Worm (Caenorhabditis elegans) whole organism, L2 larva: ENCODE measurements around the gene Y62E10A.23.

ENCODE experiments used
- C34F6.9 ChIP-seq: fragments of 150-350 bp; optimal IDR thresholded peaks from 2 replicates; lab custom pipeline; 2014; ENCODE audit warnings: missing biosample characterization, missing genetic modification characterization
- F13H6.1 ChIP-seq: sonication (generic microtip); optimal IDR thresholded peaks from 2 replicates; lab custom pipeline; 2016; ENCODE audit warnings: missing genetic modification characterization, missing compliant biosample characterization
- R02D3.7 ChIP-seq: fragments of 150-350 bp; optimal IDR thresholded peaks from 2 replicates; lab custom pipeline; 2014; ENCODE audit warnings: missing biosample characterization, missing genetic modification characterization
- Y55F3AM.14 ChIP-seq: fragments of 200-800 bp; sonication (Bioruptor generic); optimal IDR thresholded peaks from 2 replicates; lab custom pipeline; 2018; ENCODE audit warnings: mild to moderate bottlenecking, missing genetic modification characterization, missing compliant biosample characterization
- ZK546.5 ChIP-seq: sonication (generic microtip); optimal IDR thresholded peaks from 2 replicates; lab custom pipeline; 2017; ENCODE audit warnings: missing biosample characterization, missing genetic modification characterization
- alr-1 ChIP-seq: fragments of 150-350 bp; optimal IDR thresholded peaks from 2 replicates; lab custom pipeline; 2014; ENCODE audit warnings: missing biosample characterization, missing genetic modification characterization
- aly-2 ChIP-seq: fragments of 150-350 bp; optimal IDR thresholded peaks from 2 replicates; lab custom pipeline; 2014; ENCODE audit warnings: missing biosample characterization, missing genetic modification characterization
- ama-1 ChIP-seq: fragments of 150-350 bp; optimal IDR thresholded peaks from 2 replicates; lab custom pipeline; 2018; ENCODE audit warnings: inconsistent platforms
- blmp-1 ChIP-seq: sonication (generic microtip); optimal IDR thresholded peaks from 2 replicates; lab custom pipeline; 2017; ENCODE audit warnings: missing genetic modification characterization, mild to moderate bottlenecking, missing compliant biosample characterization, antibody characterized with exemption, moderate library complexity; ENCODE audit not compliant: insufficient read depth
- ceh-16 ChIP-seq: fragments of 150-350 bp; optimal IDR thresholded peaks from 2 replicates; lab custom pipeline; 2014; ENCODE audit warnings: missing biosample characterization, missing genetic modification characterization
- ceh-82 ChIP-seq: fragments of 150-350 bp; optimal IDR thresholded peaks from 2 replicates; lab custom pipeline; 2014; ENCODE audit warnings: missing biosample characterization, missing genetic modification characterization
- crh-2 ChIP-seq: sonication (generic microtip); optimal IDR thresholded peaks from 2 replicates; lab custom pipeline; 2017; ENCODE audit warnings: missing biosample characterization, missing genetic modification characterization
- dmd-4 ChIP-seq: sonication (generic microtip); optimal IDR thresholded peaks from 2 replicates; lab custom pipeline; 2017; ENCODE audit warnings: missing biosample characterization, missing genetic modification characterization
- egl-27 ChIP-seq: sonication (generic microtip); optimal IDR thresholded peaks from 3 replicates; lab custom pipeline; 2017; ENCODE audit warnings: missing biosample characterization, missing genetic modification reagents, missing genetic modification characterization
- fos-1 ChIP-seq: fragments of 150-350 bp; optimal IDR thresholded peaks from 2 replicates; lab custom pipeline; 2014; ENCODE audit warnings: missing biosample characterization, missing genetic modification characterization
- gmeb-1 ChIP-seq: fragments of 150-350 bp; optimal IDR thresholded peaks from 2 replicates; lab custom pipeline; 2014; ENCODE audit warnings: missing biosample characterization, missing genetic modification characterization
- lin-11 ChIP-seq: fragments of 150-350 bp; sonication (generic microtip); optimal IDR thresholded peaks from 2 replicates; lab custom pipeline; 2014; ENCODE audit warnings: missing biosample characterization, missing genetic modification characterization, inconsistent platforms, mixed read lengths
- lin-13 ChIP-seq: fragments of 150-350 bp; optimal IDR thresholded peaks from 2 replicates; lab custom pipeline; 2014; ENCODE audit warnings: missing biosample characterization, missing genetic modification reagents, missing genetic modification characterization
- lin-39 ChIP-seq: fragments of 150-350 bp; optimal IDR thresholded peaks from 2 replicates; lab custom pipeline; 2014; ENCODE audit warnings: missing biosample characterization, missing genetic modification reagents, missing genetic modification characterization
- lsy-2 ChIP-seq, 2 experiments: fragments of 150-350 bp in 1 of 2; sonication (generic microtip) in 1 of 2; optimal IDR thresholded peaks; 2 replicates each; lab custom pipeline; 2014 to 2017; ENCODE audit warnings: missing biosample characterization in 2 of 2, missing genetic modification characterization in 2 of 2
- mab-5 ChIP-seq: fragments of 150-350 bp; optimal IDR thresholded peaks from 2 replicates; lab custom pipeline; 2014; ENCODE audit warnings: missing biosample characterization, missing genetic modification characterization
- nhr-10 ChIP-seq: sonication (generic microtip); optimal IDR thresholded peaks from 2 replicates; lab custom pipeline; 2017; ENCODE audit warnings: missing biosample characterization, missing genetic modification characterization
- nhr-12 ChIP-seq: fragments of 150-350 bp; optimal IDR thresholded peaks from 2 replicates; lab custom pipeline; 2014; ENCODE audit warnings: missing biosample characterization, missing genetic modification characterization
- nhr-129 ChIP-seq: fragments of 150-350 bp; optimal IDR thresholded peaks from 2 replicates; lab custom pipeline; 2014; ENCODE audit warnings: missing biosample characterization, missing genetic modification characterization
- nhr-21 ChIP-seq: fragments of 150-350 bp; optimal IDR thresholded peaks from 2 replicates; lab custom pipeline; 2014; ENCODE audit warnings: missing biosample characterization, missing genetic modification characterization
- nhr-23 ChIP-seq: fragments of 150-350 bp; optimal IDR thresholded peaks from 2 replicates; lab custom pipeline; 2014; ENCODE audit warnings: missing biosample characterization, missing genetic modification reagents, missing genetic modification characterization
- nhr-237 ChIP-seq: fragments of 150-350 bp; optimal IDR thresholded peaks from 2 replicates; lab custom pipeline; 2014; ENCODE audit warnings: missing biosample characterization, missing genetic modification characterization
- nhr-77 ChIP-seq: fragments of 150-350 bp; optimal IDR thresholded peaks from 2 replicates; lab custom pipeline; 2014; ENCODE audit warnings: missing biosample characterization, missing genetic modification characterization
- peb-1 ChIP-seq: fragments of 150-350 bp; optimal IDR thresholded peaks from 2 replicates; lab custom pipeline; 2014; ENCODE audit warnings: missing biosample characterization, missing genetic modification characterization
- sem-4 ChIP-seq: fragments of 150-350 bp; optimal IDR thresholded peaks from 2 replicates; lab custom pipeline; 2014; ENCODE audit warnings: missing biosample characterization, missing genetic modification reagents, missing genetic modification characterization
- skn-1 ChIP-seq: sonication (generic microtip); optimal IDR thresholded peaks from 2 replicates; lab custom pipeline; 2017; ENCODE audit warnings: missing biosample characterization, missing genetic modification characterization
- sma-3 ChIP-seq: sonication (generic microtip); optimal IDR thresholded peaks from 2 replicates; lab custom pipeline; 2016; ENCODE audit warnings: missing genetic modification reagents, missing genetic modification characterization, missing compliant biosample characterization
- snpc-4 ChIP-seq: fragments of 150-350 bp; optimal IDR thresholded peaks from 2 replicates; lab custom pipeline; 2014; ENCODE audit warnings: missing biosample characterization, missing genetic modification characterization
- unc-39 ChIP-seq: fragments of 150-350 bp; optimal IDR thresholded peaks from 2 replicates; lab custom pipeline; 2014; ENCODE audit warnings: missing biosample characterization, missing genetic modification characterization
- unc-55 ChIP-seq: fragments of 150-350 bp; sonication (generic microtip); optimal IDR thresholded peaks from 3 replicates; lab custom pipeline; 2014; ENCODE audit warnings: missing biosample characterization, missing genetic modification reagents, missing genetic modification characterization
- zag-1 ChIP-seq: fragments of 150-350 bp; optimal IDR thresholded peaks from 2 replicates; lab custom pipeline; 2014; ENCODE audit warnings: missing biosample characterization, missing genetic modification characterization
- ztf-1 ChIP-seq: fragments of 200-800 bp; sonication (Bioruptor generic); conservative IDR thresholded peaks from 2 replicates; pipeline ENCODE4 v1.3.6; 2022; ENCODE audit warnings: missing genetic modification characterization, missing compliant biosample characterization
- ztf-11 ChIP-seq: sonication (generic microtip); optimal IDR thresholded peaks from 2 replicates; lab custom pipeline; 2017; ENCODE audit warnings: missing biosample characterization, missing genetic modification characterization
- ztf-4 ChIP-seq: fragments of 150-350 bp; optimal IDR thresholded peaks from 2 replicates; lab custom pipeline; 2014; ENCODE audit warnings: missing biosample characterization, missing genetic modification characterization

Y62E10A.23 gene

ce11 chrIV:13371699-13372098, 14.4 kb upstream of the Y62E10A.23 start, which contains the start of gene Y62E10A.6:
Y62E10A.6 (plus strand) TSS chrIV:13371999.
- TF ChIP-seq nhr-10 (tag; lab: Kevin White, UChicago) (no peak), unc-55 (no peak), nhr-12 (tag; lab: Kevin White, UChicago) (no peak), nhr-21 (tag; lab: Kevin White, UChicago) (no peak), ztf-11 (no peak), nhr-129 (tag; lab: Kevin White, UChicago) (no peak), ama-1 (lab: Kevin White, UChicago) (no peak), fos-1 (tag; lab: Kevin White, UChicago) (no peak), sma-3 (no peak), alr-1 (tag; lab: Kevin White, UChicago) (no peak), lin-13 (GFP tag; lab: Kevin White, UChicago) (no peak), ceh-16 (tag; lab: Kevin White, UChicago) (no peak), peb-1 (tag; lab: Kevin White, UChicago) (no peak)
- TF ChIP-seq, all 48 proteins: peak for 0

ce11 chrIV:13374918-13375317, 11.2 kb upstream of the Y62E10A.23 start:
- TF ChIP-seq ztf-4 (tag; lab: Kevin White, UChicago) (no peak), blmp-1 (no peak), nhr-77 (no peak), ztf-11 (no peak), fos-1 (tag; lab: Kevin White, UChicago) (no peak), lin-11 (no peak), F13H6.1 (tag; lab: Kevin White, UChicago) (no peak), C34F6.9 (tag; lab: Kevin White, UChicago) (no peak), lsy-2 (tag; optimal IDR thresholded peaks at IDR 0.05; lab: Kevin White, UChicago) (no peak), nhr-12 (tag; lab: Kevin White, UChicago) (no peak)

ce11 chrIV:13377716-13378115, 8.4 kb upstream of the Y62E10A.23 start, which contains the start of gene mau-8:
mau-8 (plus strand) TSS chrIV:13378016.
- TF ChIP-seq snpc-4 (no peak), crh-2 (tag; lab: Kevin White, UChicago) (no peak), aly-2 (tag; lab: Kevin White, UChicago) (no peak), ceh-82 (tag; lab: Kevin White, UChicago) (no peak), dmd-4 (tag; lab: Kevin White, UChicago) (no peak), ztf-4 (tag; lab: Kevin White, UChicago) (no peak), F13H6.1 (tag; lab: Kevin White, UChicago) (no peak), sem-4 (no peak), lin-11 (no peak)

ce11 chrIV:13380506-13380905, 5.6 kb upstream of the Y62E10A.23 start:
- TF ChIP-seq lin-39 (tag; lab: Kevin White, UChicago) (no peak), ama-1 (lab: Kevin White, UChicago) (no peak), nhr-237 (no peak)

- TF ChIP-seq snpc-4, result no peak
Measured at ce11 chrIV:13381823-13382222, 4.3 kb upstream of the Y62E10A.23 start, which contains the start of gene emc-3. emc-3 (minus strand) TSS chrIV:13381923.

ce11 chrIV:13383763-13384436, 2.2 kb upstream of the Y62E10A.23 start, which contains the start of gene rab-19:
rab-19 (minus strand) TSS chrIV:13384386.
- no peak for TF ChIP-seq dmd-4 (tag; lab: Kevin White, UChicago)
- no peak for TF ChIP-seq ztf-11
- TF ChIP-seq C34F6.9 (tag; lab: Kevin White, UChicago), result peak; percentile 37
- no peak for TF ChIP-seq mab-5 (tag; lab: Kevin White, UChicago)
- TF ChIP-seq sma-3, result no peak
- no peak for TF ChIP-seq nhr-23
- no peak for TF ChIP-seq lin-13 (GFP tag; lab: Kevin White, UChicago)
- no peak for TF ChIP-seq nhr-77
- peak; percentile 37 for TF ChIP-seq lin-11
- TF ChIP-seq skn-1 (tag; lab: Kevin White, UChicago), result no peak
- TF ChIP-seq nhr-129 (tag; lab: Kevin White, UChicago), result peak; percentile 87
- TF ChIP-seq lsy-2 (tag; optimal IDR thresholded peaks at IDR 0.05; lab: Kevin White, UChicago), result peak in 1 of 2 experiments; percentile 35
- TF ChIP-seq ama-1 (lab: Kevin White, UChicago), result no peak
- no peak for TF ChIP-seq aly-2 (tag; lab: Kevin White, UChicago)
- no peak for TF ChIP-seq fos-1 (tag; lab: Kevin White, UChicago)
- no peak for TF ChIP-seq Y55F3AM.14 (GFP tag; lab: Kevin White, UChicago)
- no peak for TF ChIP-seq ztf-1 (GFP tag; lab: Robert Waterston, UW)
- no peak for TF ChIP-seq unc-39
- TF ChIP-seq ZK546.5 (tag; lab: Kevin White, UChicago), result no peak
- TF ChIP-seq ceh-82 (tag; lab: Kevin White, UChicago), result no peak
- TF ChIP-seq peb-1 (tag; lab: Kevin White, UChicago), result no peak
- no peak for TF ChIP-seq nhr-10 (tag; lab: Kevin White, UChicago)
- no peak for TF ChIP-seq egl-27 (tag; lab: Kevin White, UChicago)
- TF ChIP-seq R02D3.7 (tag; lab: Kevin White, UChicago), result no peak
- no peak for TF ChIP-seq sem-4
- TF ChIP-seq gmeb-1 (tag; lab: Kevin White, UChicago), result no peak
- no peak for TF ChIP-seq unc-55
- TF ChIP-seq blmp-1, result no peak
- no peak for TF ChIP-seq zag-1 (tag; lab: Kevin White, UChicago)
